Worm (Caenorhabditis elegans): Measurements from ENCODE around the gene W06G6.17.
A peak's percentile ranks its signal among the peaks of the same experiment; 100 is the strongest.

Gene W06G6.17

ce11 chrV:16648317-16649018, 3.4 kb upstream of the W06G6.17 start, which contains the start of gene W06G6.20 (continued):
- TF ChIP-seq gei-8 (GFP tag; optimal IDR thresholded peaks at IDR 0.05) (no peak), F37D6.2 (tag; optimal IDR thresholded peaks at IDR 0.05) (no peak), daf-16 (GFP tag; optimal IDR thresholded peaks at IDR 0.05) (peak in 1 of 2 experiments; percentile 63), daf-16 (tag; optimal IDR thresholded peaks at IDR 0.05) (peak; percentile 31), ceh-82 (tag; optimal IDR thresholded peaks at IDR 0.05) (no peak), nhr-77 (tag; optimal IDR thresholded peaks at IDR 0.05) (no peak), pqm-1 (tag; optimal IDR thresholded peaks at IDR 0.05) (no peak), pha-4 (GFP tag; IDR thresholded peaks at IDR 0.05) (peak; percentile 46; the same call in 1 of the 2 replicates), pha-4 (tag; optimal IDR thresholded peaks at IDR 0.05) (no peak), spr-1 (tag; optimal IDR thresholded peaks at IDR 0.05) (no peak), Y5F2A.4 (GFP tag; optimal IDR thresholded peaks at IDR 0.05) (no peak), php-3 (GFP tag; IDR thresholded peaks at IDR 0.05) (no peak), hmg-1.1 (GFP tag; IDR thresholded peaks at IDR 0.05) (no peak), madf-9 (GFP tag; conservative IDR thresholded peaks at IDR 0.05) (0 out of 2 replicates have a peak, but pooled peaks have one; percentile 32), tag-97 (GFP tag; IDR thresholded peaks at IDR 0.05) (no peak), unc-130 (GFP tag; optimal IDR thresholded peaks at IDR 0.05) (no peak), unc-39 (tag; optimal IDR thresholded peaks at IDR 0.05) (no peak), ZK546.5 (tag; optimal IDR thresholded peaks at IDR 0.05) (no peak), zfp-2 (tag; optimal IDR thresholded peaks at IDR 0.05) (no peak), snpc-4 (tag; optimal IDR thresholded peaks at IDR 0.05) (no peak), hif-1 (tag; optimal IDR thresholded peaks at IDR 0.05) (no peak), zip-11 (GFP tag; IDR thresholded peaks at IDR 0.05) (no peak), Y105C5A.15 (GFP tag; IDR thresholded peaks at IDR 0.05) (no peak), lir-3 (tag; optimal IDR thresholded peaks at IDR 0.05) (no peak), T20F7.1 (GFP tag; optimal IDR thresholded peaks at IDR 0.05) (no peak), fos-1 (tag; optimal IDR thresholded peaks at IDR 0.05) (no peak), hlh-30 (tag; optimal IDR thresholded peaks at IDR 0.05; ENCODE audit: insufficient read depth) (peak; percentile 74), mdt-29 (GFP tag; IDR thresholded peaks at IDR 0.05) (0 out of 2 replicates have a peak, but pooled peaks have one; percentile 16), ceh-28 (tag; optimal IDR thresholded peaks at IDR 0.05) (no peak), zip-2 (tag; optimal IDR thresholded peaks at IDR 0.05) (no peak), nhr-48 (tag; optimal IDR thresholded peaks at IDR 0.05) (no peak), daf-19 (GFP tag; conservative IDR thresholded peaks at IDR 0.05) (no peak), lin-1 (GFP tag; IDR thresholded peaks at IDR 0.05) (no peak), nhr-11 (tag; optimal IDR thresholded peaks at IDR 0.05) (no peak)

DNA sequence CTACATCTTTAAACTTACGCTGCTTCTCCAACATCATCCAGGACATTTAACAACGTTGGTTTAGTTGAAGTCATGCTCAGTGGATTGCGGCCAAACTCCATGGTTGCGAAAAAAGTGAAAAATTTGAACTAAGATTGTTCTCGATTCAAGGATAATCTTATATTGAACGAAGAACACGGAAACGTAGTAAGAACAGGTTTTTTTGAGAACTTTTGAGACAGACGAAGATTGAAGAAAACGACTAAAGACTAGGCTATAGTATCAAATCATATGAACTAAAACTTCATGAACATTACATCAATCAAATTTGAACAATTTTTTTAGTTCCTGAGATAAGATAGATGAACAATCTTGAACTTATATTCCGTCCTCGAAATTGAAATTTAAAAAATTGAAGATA, 2.0 kb upstream of the W06G6.17 start, which contains the start of gene W06G6.10:
Gene W06G6.10, minus strand, starts transcription at position 101 of the 400 bp plus-strand sequence.
- TF ChIP-seq nhr-48 (tag; optimal IDR thresholded peaks at IDR 0.05), result no peak
- no peak for TF ChIP-seq skn-1 (tag; optimal IDR thresholded peaks at IDR 0.05)
- TF ChIP-seq snpc-1.2 (GFP tag; IDR thresholded peaks at IDR 0.05), result no peak
- TF ChIP-seq F37D6.2 (tag; optimal IDR thresholded peaks at IDR 0.05), result no peak
- no peak for TF ChIP-seq zag-1 (tag; optimal IDR thresholded peaks at IDR 0.05)
- no peak for TF ChIP-seq ceh-62 (tag; optimal IDR thresholded peaks at IDR 0.05)
- no peak for TF ChIP-seq dmd-9 (GFP tag; IDR thresholded peaks at IDR 0.05)
- TF ChIP-seq lin-15B (tag; optimal IDR thresholded peaks at IDR 0.05), result no peak
- TF ChIP-seq zfp-3 (GFP tag; conservative IDR thresholded peaks at IDR 0.05), result no peak
- no peak for TF ChIP-seq dpl-1 (GFP tag; optimal IDR thresholded peaks at IDR 0.05)
- no peak for TF ChIP-seq Y75B8A.6 (GFP tag; IDR thresholded peaks at IDR 0.05)
- TF ChIP-seq vab-7 (GFP tag; IDR thresholded peaks at IDR 0.05), result no peak

Measured in whole organism, L4 larva.